Worm (Caenorhabditis elegans): ENCODE measurements around the gene Y27F2A.10.
"Not testable (repeated sequence)": the region's sequence is repeated elsewhere in the genome, so short reads cannot be mapped to it uniquely, and the experiment has no call there.

- TF ChIP-seq ama-1 (optimal IDR thresholded peaks at IDR 0.05); tra-4 (tag; optimal IDR thresholded peaks at IDR 0.05); ets-7 (tag; optimal IDR thresholded peaks at IDR 0.05); ceh-36 (tag; optimal IDR thresholded peaks at IDR 0.05); B0310.2 (tag; optimal IDR thresholded peaks at IDR 0.05); hnd-1 (tag; optimal IDR thresholded peaks at IDR 0.05); scrt-1 (GFP tag; IDR thresholded peaks at IDR 0.05); ceh-13 (GFP tag; optimal IDR thresholded peaks at IDR 0.05); F13C5.2 (tag; optimal IDR thresholded peaks at IDR 0.05): not testable (repeated sequence)
Measured at ce11 chrII:3215762-3216161, 43.7 kb upstream of the Y27F2A.10 start, which contains the start of gene ZC239.3.
